Worm (Caenorhabditis elegans) whole organism, L4 larva: Measurements from ENCODE around the gene prx-14.

Experiments used
- F10B5.3 ChIP-seq: sonication (generic microtip); optimal IDR thresholded peaks from 2 replicates; lab custom pipeline; 2016; ENCODE audit warnings: mild to moderate bottlenecking, missing genetic modification characterization, missing compliant biosample characterization
- F26F4.8 ChIP-seq: fragments of 200-800 bp; sonication (Bioruptor generic); conservative IDR thresholded peaks from 2 replicates; pipeline ENCODE4 v1.3.6; 2022; ENCODE audit warnings: missing genetic modification characterization, missing compliant biosample characterization
- F49E8.2 ChIP-seq: sonication (generic microtip); optimal IDR thresholded peaks from 2 replicates; lab custom pipeline; 2016; ENCODE audit warnings: missing compliant biosample characterization, mild to moderate bottlenecking, missing genetic modification characterization, borderline replicate concordance
- R02D3.7 ChIP-seq: fragments of 150-350 bp; sonication (generic microtip); optimal IDR thresholded peaks from 3 replicates; lab custom pipeline; 2014; ENCODE audit warnings: missing biosample characterization, missing genetic modification characterization
- T20F7.1 ChIP-seq: fragments of 200-800 bp; sonication (Bioruptor generic); optimal IDR thresholded peaks from 2 replicates; lab custom pipeline; 2018; ENCODE audit warnings: mild to moderate bottlenecking, missing genetic modification characterization, missing compliant biosample characterization
- T26A8.4 ChIP-seq: fragments of 200-800 bp; sonication (Bioruptor generic); IDR thresholded peaks from 2 replicates; pipeline ENCODE4 v1.3.6; 2022; ENCODE audit warnings: missing genetic modification characterization, missing compliant biosample characterization
- Y48G9A.11 ChIP-seq: fragments of 200-800 bp; sonication (Bioruptor generic); IDR thresholded peaks from 2 replicates; pipeline ENCODE4 v1.3.6; 2022; ENCODE audit warnings: missing genetic modification reagents, missing genetic modification characterization, missing compliant biosample characterization
- Y5F2A.4 ChIP-seq: fragments of 200-800 bp; sonication (Bioruptor generic); optimal IDR thresholded peaks from 2 replicates; lab custom pipeline; 2018; ENCODE audit warnings: mild to moderate bottlenecking, missing genetic modification characterization, missing compliant biosample characterization
- Y75B8A.6 ChIP-seq: fragments of 200-800 bp; sonication (Bioruptor generic); IDR thresholded peaks from 2 replicates; pipeline ENCODE4 v1.3.6; 2022; ENCODE audit warnings: missing genetic modification reagents, missing genetic modification characterization, missing compliant biosample characterization
- aha-1 ChIP-seq: fragments of 150-350 bp; peaks from one replicate; lab custom pipeline; 2014; ENCODE audit warnings: missing biosample characterization, missing genetic modification characterization
- ceh-44 ChIP-seq: fragments of 200-800 bp; sonication (Bioruptor generic); IDR thresholded peaks from 2 replicates; pipeline ENCODE4 v1.3.6; 2022; ENCODE audit warnings: missing genetic modification reagents, missing genetic modification characterization, missing compliant biosample characterization
- ceh-62 ChIP-seq: sonication (generic microtip); optimal IDR thresholded peaks from 2 replicates; lab custom pipeline; 2017; ENCODE audit warnings: missing biosample characterization, missing genetic modification characterization
- ctbp-1 ChIP-seq: fragments of 200-800 bp; sonication (Bioruptor generic); IDR thresholded peaks from 2 replicates; pipeline ENCODE4 v1.3.6; 2022; ENCODE audit warnings: missing genetic modification reagents, missing genetic modification characterization, missing compliant biosample characterization
- daf-16 ChIP-seq, 3 experiments: sonication (generic microtip); optimal IDR thresholded peaks; 2 replicates each; lab custom pipeline; 2016 to 2017; ENCODE audit warnings: missing genetic modification characterization in 3 of 3, missing genetic modification reagents in 3 of 3, mild to moderate bottlenecking in 2 of 3, missing compliant biosample characterization in 2 of 3, missing biosample characterization in 1 of 3, moderate library complexity in 1 of 3
- daf-19 ChIP-seq: fragments of 200-800 bp; sonication (Bioruptor generic); conservative IDR thresholded peaks from 2 replicates; pipeline ENCODE4 v1.3.6; 2022; ENCODE audit warnings: missing genetic modification characterization, missing compliant biosample characterization
- daf-8 ChIP-seq: fragments of 200-800 bp; sonication (Bioruptor generic); IDR thresholded peaks from 2 replicates; pipeline ENCODE4 v1.3.6; 2022; ENCODE audit warnings: missing genetic modification characterization, missing compliant biosample characterization
- dmd-8 ChIP-seq: fragments of 200-800 bp; sonication (Bioruptor generic); IDR thresholded peaks from 2 replicates; pipeline ENCODE4 v1.3.6; 2022; ENCODE audit warnings: missing genetic modification characterization, missing compliant biosample characterization
- dmd-9 ChIP-seq: fragments of 200-800 bp; sonication (Bioruptor generic); IDR thresholded peaks from 2 replicates; pipeline ENCODE4 v1.3.6; 2022; ENCODE audit warnings: missing genetic modification reagents, missing genetic modification characterization, missing compliant biosample characterization
- duxl-1 ChIP-seq: sonication (generic microtip); optimal IDR thresholded peaks from 2 replicates; lab custom pipeline; 2016; ENCODE audit warnings: mild to moderate bottlenecking, missing genetic modification characterization, moderate library complexity, missing compliant biosample characterization; ENCODE audit not compliant: poor library complexity
- fkh-10 ChIP-seq: fragments of 150-350 bp; optimal IDR thresholded peaks from 2 replicates; lab custom pipeline; 2014; ENCODE audit warnings: missing biosample characterization, missing genetic modification reagents, missing genetic modification characterization
- fos-1 ChIP-seq: fragments of 150-350 bp; optimal IDR thresholded peaks from 2 replicates; lab custom pipeline; 2014; ENCODE audit warnings: missing biosample characterization, missing genetic modification characterization
- hlh-11 ChIP-seq: fragments of 200-800 bp; sonication (Bioruptor generic); optimal IDR thresholded peaks from 2 replicates; lab custom pipeline; 2018; ENCODE audit warnings: mild to moderate bottlenecking, missing genetic modification characterization, missing compliant biosample characterization
- hlh-30 ChIP-seq: sonication (generic microtip); optimal IDR thresholded peaks from 2 replicates; lab custom pipeline; 2017; ENCODE audit warnings: antibody characterized with exemption, mild to moderate bottlenecking, missing genetic modification characterization, missing compliant biosample characterization; ENCODE audit not compliant: insufficient read depth
- jun-1 ChIP-seq: fragments of 150-350 bp; optimal IDR thresholded peaks from 2 replicates; lab custom pipeline; 2014; ENCODE audit warnings: missing biosample characterization, missing genetic modification reagents, missing genetic modification characterization
- lim-7 ChIP-seq: fragments of 200-800 bp; sonication (Bioruptor generic); IDR thresholded peaks from 2 replicates; pipeline ENCODE4 v1.3.6; 2022; ENCODE audit warnings: missing genetic modification characterization, missing compliant biosample characterization
- lin-29 ChIP-seq: fragments of 200-800 bp; sonication (Bioruptor generic); IDR thresholded peaks from 2 replicates; pipeline ENCODE4 v1.3.6; 2022; ENCODE audit warnings: missing genetic modification reagents, missing genetic modification characterization, missing compliant biosample characterization
- lsy-2 ChIP-seq, 2 experiments: fragments of 150-350 bp in 1 of 2; sonication (generic microtip) in 1 of 2; optimal IDR thresholded peaks; 2 replicates each; lab custom pipeline; 2014 to 2017; ENCODE audit warnings: missing biosample characterization in 2 of 2, missing genetic modification characterization in 2 of 2
- mdl-1 ChIP-seq, 2 experiments: fragments of 150-350 bp in 1 of 2; sonication (generic microtip) in 1 of 2; optimal IDR thresholded peaks; 2 replicates each; lab custom pipeline; 2014 to 2017; ENCODE audit warnings: missing biosample characterization in 2 of 2, missing genetic modification characterization in 2 of 2
- mdt-29 ChIP-seq: fragments of 200-800 bp; sonication (Bioruptor generic); IDR thresholded peaks from 2 replicates; pipeline ENCODE4 v1.3.6; 2022; ENCODE audit warnings: missing genetic modification reagents, missing genetic modification characterization, missing compliant biosample characterization
- mxl-2 ChIP-seq: fragments of 200-800 bp; sonication (Bioruptor generic); conservative IDR thresholded peaks from 2 replicates; pipeline ENCODE4 v1.3.6; 2022; ENCODE audit warnings: missing genetic modification reagents, missing genetic modification characterization, missing compliant biosample characterization
- mxl-3 ChIP-seq: fragments of 200-800 bp; sonication (Bioruptor generic); optimal IDR thresholded peaks from 2 replicates; lab custom pipeline; 2018; ENCODE audit warnings: mild to moderate bottlenecking, missing genetic modification characterization, missing compliant biosample characterization
- nhr-237 ChIP-seq: sonication (generic microtip); optimal IDR thresholded peaks from 2 replicates; lab custom pipeline; 2017; ENCODE audit warnings: missing biosample characterization, missing genetic modification characterization
- nhr-25 ChIP-seq: sonication (generic microtip); optimal IDR thresholded peaks from 2 replicates; lab custom pipeline; 2017; ENCODE audit warnings: missing genetic modification characterization, mild to moderate bottlenecking, missing compliant biosample characterization, antibody characterized with exemption, moderate library complexity, borderline replicate concordance; ENCODE audit not compliant: insufficient read depth
- nhr-28 ChIP-seq: fragments of 150-350 bp; optimal IDR thresholded peaks from 2 replicates; lab custom pipeline; 2014; ENCODE audit warnings: missing biosample characterization, missing genetic modification characterization
- nhr-41 ChIP-seq: fragments of 200-800 bp; sonication (Bioruptor generic); IDR thresholded peaks from 2 replicates; pipeline ENCODE4 v1.3.6; 2022; ENCODE audit warnings: missing genetic modification reagents, missing genetic modification characterization, missing compliant biosample characterization
- nhr-42 ChIP-seq: fragments of 200-800 bp; sonication (Bioruptor generic); IDR thresholded peaks from 2 replicates; pipeline ENCODE4 v1.3.6; 2022; ENCODE audit warnings: missing genetic modification characterization, missing compliant biosample characterization
- nhr-6 ChIP-seq: fragments of 150-350 bp; optimal IDR thresholded peaks from 2 replicates; lab custom pipeline; 2014; ENCODE audit warnings: missing biosample characterization, missing genetic modification characterization
- nhr-76 ChIP-seq: fragments of 150-350 bp; optimal IDR thresholded peaks from 2 replicates; lab custom pipeline; 2014; ENCODE audit warnings: missing biosample characterization, missing genetic modification characterization
- nhr-77 ChIP-seq: fragments of 150-350 bp; optimal IDR thresholded peaks from 2 replicates; lab custom pipeline; 2014; ENCODE audit warnings: missing biosample characterization, missing genetic modification characterization
- pha-4 ChIP-seq, 2 experiments: fragments of 150-350 bp in 1 of 2; fragments of 200-800 bp in 1 of 2; sonication (Bioruptor generic) in 1 of 2; IDR thresholded peaks in 1 of 2; optimal IDR thresholded peaks in 1 of 2; 2 replicates each; pipeline versions ENCODE4 v1.3.6 to Lab custom; 2014 to 2022; ENCODE audit warnings: missing genetic modification characterization in 2 of 2, missing genetic modification reagents in 2 of 2, missing biosample characterization in 1 of 2, missing compliant biosample characterization in 1 of 2
- php-3 ChIP-seq: fragments of 200-800 bp; sonication (Bioruptor generic); IDR thresholded peaks from 2 replicates; pipeline ENCODE4 v1.3.6; 2022; ENCODE audit warnings: missing genetic modification reagents, missing genetic modification characterization, missing compliant biosample characterization
- pqm-1 ChIP-seq: sonication (generic microtip); optimal IDR thresholded peaks from 2 replicates; lab custom pipeline; 2017; ENCODE audit warnings: missing biosample characterization, missing genetic modification characterization
- saeg-2 ChIP-seq: fragments of 200-800 bp; sonication (Bioruptor generic); IDR thresholded peaks from 2 replicates; pipeline ENCODE4 v1.3.6; 2022; ENCODE audit warnings: missing genetic modification reagents, missing genetic modification characterization, missing compliant biosample characterization
- sdz-12 ChIP-seq: fragments of 200-800 bp; sonication (Bioruptor generic); optimal IDR thresholded peaks from 2 replicates; lab custom pipeline; 2018; ENCODE audit warnings: mild to moderate bottlenecking, missing genetic modification characterization, missing compliant biosample characterization
- skn-1 ChIP-seq: fragments of 150-350 bp; optimal IDR thresholded peaks from 2 replicates; lab custom pipeline; 2014; ENCODE audit warnings: missing biosample characterization, missing genetic modification characterization
- spr-3 ChIP-seq: fragments of 200-800 bp; sonication (Bioruptor generic); optimal IDR thresholded peaks from 2 replicates; lab custom pipeline; 2018; ENCODE audit warnings: mild to moderate bottlenecking, missing genetic modification characterization, missing compliant biosample characterization
- unc-130 ChIP-seq: sonication (generic microtip); optimal IDR thresholded peaks from 2 replicates; lab custom pipeline; 2016; ENCODE audit warnings: missing genetic modification reagents, missing genetic modification characterization, missing compliant biosample characterization
- ztf-11 ChIP-seq: fragments of 150-350 bp; optimal IDR thresholded peaks from 2 replicates; lab custom pipeline; 2014; ENCODE audit warnings: missing biosample characterization, missing genetic modification characterization
- ztf-7 ChIP-seq: fragments of 150-350 bp; optimal IDR thresholded peaks from 2 replicates; lab custom pipeline; 2014; ENCODE audit warnings: missing biosample characterization, missing genetic modification characterization

Gene prx-14

DNA sequence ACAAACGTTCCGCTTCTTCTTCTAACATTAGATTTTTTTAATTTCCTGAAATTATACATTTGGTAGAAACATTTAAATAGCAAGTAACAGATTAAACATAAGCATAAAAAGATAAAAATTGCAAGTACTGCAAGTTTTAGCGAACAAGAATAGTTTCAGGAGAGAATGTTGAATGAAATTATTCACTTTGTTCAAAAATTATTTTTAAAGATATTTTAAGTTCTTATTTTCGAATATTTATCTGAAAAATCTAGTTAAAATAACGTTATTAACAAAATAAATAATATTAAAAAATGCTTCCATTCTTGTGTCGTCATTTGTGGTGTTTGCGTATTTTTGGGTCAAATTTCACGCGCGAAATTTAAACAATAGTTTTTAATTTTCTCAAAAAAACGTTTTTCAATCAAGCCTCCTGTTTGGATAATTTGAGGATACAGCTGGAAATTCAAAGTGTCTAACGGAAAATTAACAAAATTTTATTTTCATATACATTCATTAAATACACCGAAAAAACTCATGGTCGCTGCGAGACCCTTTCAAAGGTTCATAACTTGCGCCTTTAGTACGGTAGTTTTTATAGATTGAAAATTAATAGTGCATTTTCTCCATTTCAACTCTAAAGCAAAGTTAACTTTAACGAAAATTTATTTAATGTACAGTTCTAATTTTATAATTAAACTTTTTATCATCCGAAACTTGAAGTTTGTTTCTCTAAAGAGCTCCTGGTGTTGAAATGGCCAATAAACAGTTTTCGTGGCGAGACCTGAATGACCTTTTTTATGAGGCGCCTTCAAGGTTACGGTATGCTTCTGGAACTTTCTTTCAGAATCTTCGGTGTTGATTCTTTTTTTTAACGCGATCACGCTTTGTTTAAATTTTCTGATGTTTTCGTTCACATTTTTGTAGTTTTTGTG is 40.4 kb upstream of the prx-14 start, which contains the start of gene skih-2 (continued):
- TF ChIP-seq daf-16 (GFP tag; optimal IDR thresholded peaks at IDR 0.05; lab: Kevin White, UChicago), result no peak
- peak; percentile 34 for TF ChIP-seq daf-16 (tag; optimal IDR thresholded peaks at IDR 0.05; lab: Kevin White, UChicago)
- no peak for TF ChIP-seq dmd-9 (GFP tag; lab: Robert Waterston, UW)
- no peak for TF ChIP-seq Y5F2A.4
- no peak for TF ChIP-seq pha-4 (GFP tag; IDR thresholded peaks at IDR 0.05; lab: Robert Waterston, UW)
- TF ChIP-seq pha-4 (tag; optimal IDR thresholded peaks at IDR 0.05; lab: Kevin White, UChicago), result no peak
- TF ChIP-seq php-3 (GFP tag; lab: Robert Waterston, UW), result no peak
- peak; percentile 40 for TF ChIP-seq T20F7.1 (GFP tag; lab: Kevin White, UChicago)
- peak; percentile 64 for TF ChIP-seq F49E8.2 (tag; lab: Kevin White, UChicago)
- TF ChIP-seq saeg-2 (GFP tag; lab: Robert Waterston, UW), result no peak
- TF ChIP-seq pqm-1, result no peak
- TF ChIP-seq Y75B8A.6 (GFP tag; lab: Robert Waterston, UW), result no peak
- no peak for TF ChIP-seq dmd-8 (GFP tag; lab: Robert Waterston, UW)
- no peak for TF ChIP-seq ctbp-1 (GFP tag; lab: Robert Waterston, UW)
- TF ChIP-seq nhr-237 (tag; lab: Kevin White, UChicago), result no peak
- no peak for TF ChIP-seq jun-1
- no peak for TF ChIP-seq nhr-28 (tag; lab: Kevin White, UChicago)
- no peak for TF ChIP-seq hlh-11 (tag; lab: Kevin White, UChicago)
- TF ChIP-seq ceh-62 (tag; lab: Kevin White, UChicago), result no peak
- no peak for TF ChIP-seq mdt-29 (GFP tag; lab: Robert Waterston, UW)
- TF ChIP-seq lim-7 (GFP tag; lab: Robert Waterston, UW), result no peak
- TF ChIP-seq ztf-7 (tag; lab: Kevin White, UChicago), result no peak
- TF ChIP-seq skn-1 (tag; lab: Kevin White, UChicago), result no peak
- TF ChIP-seq F10B5.3, result no peak
- no peak for TF ChIP-seq ztf-11
- TF ChIP-seq nhr-6 (tag; lab: Kevin White, UChicago), result peak; percentile 15
- no peak for TF ChIP-seq sdz-12 (GFP tag; lab: Kevin White, UChicago)
- TF ChIP-seq unc-130 (GFP tag; lab: Kevin White, UChicago), result peak; percentile 32
- no peak for TF ChIP-seq daf-8 (GFP tag; lab: Robert Waterston, UW)
- peak in 1 of 2 experiments; percentile 78 for TF ChIP-seq lsy-2 (tag; optimal IDR thresholded peaks at IDR 0.05; lab: Kevin White, UChicago)
- no peak for TF ChIP-seq mdl-1 (tag; optimal IDR thresholded peaks at IDR 0.05; lab: Kevin White, UChicago)
- TF ChIP-seq nhr-42 (GFP tag; lab: Robert Waterston, UW), result no peak
- no peak for TF ChIP-seq T26A8.4 (GFP tag; lab: Robert Waterston, UW)
- peak; percentile 7 for TF ChIP-seq nhr-77 (tag; lab: Kevin White, UChicago)
- no peak for TF ChIP-seq R02D3.7 (tag; lab: Kevin White, UChicago)
- no peak for TF ChIP-seq duxl-1 (tag; lab: Kevin White, UChicago)
- TF ChIP-seq nhr-41 (GFP tag; lab: Robert Waterston, UW), result no peak
- TF ChIP-seq hlh-30, result peak; percentile 29
- TF ChIP-seq F26F4.8 (GFP tag; lab: Robert Waterston, UW), result no peak
- TF ChIP-seq mxl-3 (GFP tag; lab: Kevin White, UChicago), result no peak

DNA sequence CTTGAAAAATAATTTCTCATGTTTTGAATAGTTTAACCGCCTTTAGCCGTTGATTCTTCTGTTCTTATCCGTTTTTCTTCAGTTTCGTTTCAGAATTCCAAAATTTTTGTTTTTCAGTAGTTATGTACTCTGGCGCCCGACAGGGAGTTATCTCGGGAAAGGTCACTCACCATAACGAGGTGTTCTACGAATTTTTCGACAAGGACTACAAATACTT is 39.8 kb upstream of the prx-14 start, which contains the start of gene F01G4.4:
F01G4.4 (plus strand) TSS at position 118 of the 217 bp plus-strand sequence.
- TF ChIP-seq spr-3 (GFP tag; lab: Kevin White, UChicago), result no peak
- no peak for TF ChIP-seq nhr-25 (tag; lab: Kevin White, UChicago)
- no peak for TF ChIP-seq lin-29 (GFP tag; lab: Robert Waterston, UW)
- no peak for TF ChIP-seq T26A8.4 (GFP tag; lab: Robert Waterston, UW)
- TF ChIP-seq nhr-76 (tag; lab: Kevin White, UChicago), result no peak
- no peak for TF ChIP-seq nhr-28 (tag; lab: Kevin White, UChicago)
- no peak for TF ChIP-seq ceh-44 (GFP tag; lab: Robert Waterston, UW)
- no peak for TF ChIP-seq lim-7 (GFP tag; lab: Robert Waterston, UW)
- no peak for TF ChIP-seq nhr-42 (GFP tag; lab: Robert Waterston, UW)
- no peak for TF ChIP-seq Y48G9A.11
- TF ChIP-seq daf-19 (GFP tag; lab: Robert Waterston, UW), result no peak
- TF ChIP-seq F26F4.8 (GFP tag; lab: Robert Waterston, UW), result no peak
- TF ChIP-seq duxl-1 (tag; lab: Kevin White, UChicago), result no peak
- no peak for TF ChIP-seq R02D3.7 (tag; lab: Kevin White, UChicago)
- no peak for TF ChIP-seq fkh-10 (GFP tag; lab: Kevin White, UChicago)
- no peak for TF ChIP-seq mxl-2 (GFP tag; lab: Robert Waterston, UW)
- TF ChIP-seq aha-1 (tag; lab: Kevin White, UChicago), result no peak
- no peak for TF ChIP-seq fos-1 (tag; lab: Kevin White, UChicago)
